Worm (Caenorhabditis elegans) whole organism, midembryonic: Measurements from ENCODE around the gene F36G9.13.

Experiments used
- T22C8.4 ChIP-seq: fragments of 200-800 bp; sonication (Bioruptor generic); IDR thresholded peaks from 2 replicates; pipeline ENCODE4 v1.3.6; 2022; ENCODE audit warnings: missing genetic modification characterization, missing compliant biosample characterization
- cog-1 ChIP-seq: sonication (generic microtip); optimal IDR thresholded peaks from 2 replicates; lab custom pipeline; 2016; ENCODE audit warnings: missing genetic modification characterization, missing compliant biosample characterization
- flt-1 ChIP-seq: fragments of 200-800 bp; sonication (Bioruptor generic); IDR thresholded peaks from 2 replicates; pipeline ENCODE4 v1.3.6; 2022; ENCODE audit warnings: missing genetic modification characterization, missing compliant biosample characterization
- med-1 ChIP-seq: sonication (generic microtip); optimal IDR thresholded peaks from 2 replicates; lab custom pipeline; 2017; ENCODE audit warnings: missing genetic modification characterization, mild to moderate bottlenecking, missing compliant biosample characterization, antibody characterized with exemption, missing genetic modification reagents; ENCODE audit not compliant: insufficient read depth
- ref-1 ChIP-seq: fragments of 200-800 bp; sonication (Bioruptor generic); conservative IDR thresholded peaks from 2 replicates; pipeline ENCODE4 v1.3.6; 2022; ENCODE audit warnings: missing genetic modification reagents, missing genetic modification characterization, missing compliant biosample characterization
- tab-1 ChIP-seq: fragments of 200-800 bp; sonication (Bioruptor generic); IDR thresholded peaks from 2 replicates; pipeline ENCODE4 v1.3.6; 2022; ENCODE audit warnings: missing genetic modification characterization, missing compliant biosample characterization
- ztf-23 ChIP-seq: fragments of 200-800 bp; sonication (Bioruptor generic); IDR thresholded peaks from 2 replicates; pipeline ENCODE4 v1.3.6; 2022; ENCODE audit warnings: missing genetic modification reagents, missing genetic modification characterization, missing compliant biosample characterization

ce11 chrV:16007505-16007904 lies 24.4 kb downstream of the F36G9.13 start, which contains the start of gene str-231:
- TF ChIP-seq med-1 (GFP tag; lab: Kevin White, UChicago) (no peak), tab-1 (GFP tag; lab: Robert Waterston, UW) (no peak), flt-1 (GFP tag; lab: Robert Waterston, UW) (no peak), ztf-23 (GFP tag; lab: Robert Waterston, UW) (no peak), T22C8.4 (GFP tag; lab: Robert Waterston, UW) (no peak), cog-1 (tag; lab: Kevin White, UChicago) (no peak), ref-1 (GFP tag; lab: Robert Waterston, UW) (no peak)
